Worm (Caenorhabditis elegans): Measurements from ENCODE around the gene T19C4.24.
A peak's percentile ranks its signal among the peaks of the same experiment; 100 is the strongest.

The T19C4.24 gene

DNA sequence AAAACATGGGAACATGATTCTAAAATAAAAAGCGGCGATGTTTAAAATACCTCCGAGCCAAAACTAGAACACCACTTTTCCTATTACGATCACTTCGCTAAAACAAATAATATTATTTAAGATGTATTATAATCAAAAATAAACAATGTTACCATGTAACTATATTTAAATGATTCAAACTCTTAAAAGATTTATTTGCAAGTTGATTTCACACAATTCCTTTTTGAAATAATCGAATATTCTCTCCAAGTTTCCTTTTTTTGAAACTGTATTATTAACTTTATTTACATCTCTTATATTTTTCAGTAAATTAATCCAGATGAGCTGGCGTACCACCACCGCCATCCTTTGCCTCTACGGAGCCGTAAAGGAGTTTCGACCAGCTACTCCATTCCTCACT, 5.6 kb downstream of the T19C4.24 start, which contains the start of gene folt-1:
folt-1 (plus strand) TSS at position 301 of the 400 bp plus-strand sequence.
- no peak for TF ChIP-seq ceh-48 (tag; optimal IDR thresholded peaks at IDR 0.05)

- TF ChIP-seq hlh-6 (tag; optimal IDR thresholded peaks at IDR 0.05) (no peak), hlh-8 (tag; optimal IDR thresholded peaks at IDR 0.05) (no peak), nhr-232 (tag; optimal IDR thresholded peaks at IDR 0.05) (no peak), ceh-2 (tag; optimal IDR thresholded peaks at IDR 0.05) (no peak), ets-4 (tag; optimal IDR thresholded peaks at IDR 0.05) (no peak), pha-2 (tag; optimal IDR thresholded peaks at IDR 0.05) (no peak), ceh-18 (tag; optimal IDR thresholded peaks at IDR 0.05) (peak; percentile 60), unc-42 (tag; optimal IDR thresholded peaks at IDR 0.05) (peak; percentile 3), ztf-16 (tag; optimal IDR thresholded peaks at IDR 0.05) (no peak), pax-1 (tag; optimal IDR thresholded peaks at IDR 0.05) (no peak), nhr-11 (tag; optimal IDR thresholded peaks at IDR 0.05) (no peak), ceh-48 (tag; optimal IDR thresholded peaks at IDR 0.05) (no peak)
Observed at ce11 chrV:11140326-11140725, 6.5 kb downstream of the T19C4.24 start.

ce11 chrV:11134296-11134695, 12.5 kb downstream of the T19C4.24 start, which contains the start of gene glb-3:
glb-3 (plus strand) TSS chrV:11134596.
- no peak for TF ChIP-seq lim-6 (tag; optimal IDR thresholded peaks at IDR 0.05)
- no peak for TF ChIP-seq lin-11 (tag; optimal IDR thresholded peaks at IDR 0.05)
- no peak for TF ChIP-seq madf-2 (tag; optimal IDR thresholded peaks at IDR 0.05)
- TF ChIP-seq unc-55 (GFP tag; optimal IDR thresholded peaks at IDR 0.05), result no peak
- no peak for TF ChIP-seq C08G9.2 (tag; optimal IDR thresholded peaks at IDR 0.05)
- TF ChIP-seq hlh-13 (GFP tag; optimal IDR thresholded peaks at IDR 0.05), result no peak
- no peak for TF ChIP-seq ceh-19 (GFP tag; optimal IDR thresholded peaks at IDR 0.05)
- no peak for TF ChIP-seq tbx-7 (tag; optimal IDR thresholded peaks at IDR 0.05)
- TF ChIP-seq pag-3 (tag; optimal IDR thresholded peaks at IDR 0.05; ENCODE audit: borderline replicate concordance), result no peak
- no peak for TF ChIP-seq ceh-48 (tag; optimal IDR thresholded peaks at IDR 0.05)
- TF ChIP-seq ttx-3 (tag; optimal IDR thresholded peaks at IDR 0.05), result no peak
- TF ChIP-seq pat-9 (tag; optimal IDR thresholded peaks at IDR 0.05), result no peak
- TF ChIP-seq elt-4 (tag; optimal IDR thresholded peaks at IDR 0.05), result no peak
- TF ChIP-seq ceh-2 (tag; optimal IDR thresholded peaks at IDR 0.05), result no peak
- no peak for TF ChIP-seq fkh-6 (tag; optimal IDR thresholded peaks at IDR 0.05)
- no peak for TF ChIP-seq ceh-14 (tag; optimal IDR thresholded peaks at IDR 0.05)
- TF ChIP-seq ahr-1 (tag; optimal IDR thresholded peaks at IDR 0.05), result no peak
- TF ChIP-seq ceh-45 (GFP tag; IDR thresholded peaks at IDR 0.05), result no peak
- no peak for TF ChIP-seq ceh-34 (tag; optimal IDR thresholded peaks at IDR 0.05)

- no peak for TF ChIP-seq pros-1 (tag; optimal IDR thresholded peaks at IDR 0.05)
- no peak for TF ChIP-seq T23F11.4 (GFP tag; optimal IDR thresholded peaks at IDR 0.05)
- TF ChIP-seq hlh-13 (GFP tag; optimal IDR thresholded peaks at IDR 0.05), result no peak
- TF ChIP-seq hlh-15 (tag; optimal IDR thresholded peaks at IDR 0.05), result no peak
- no peak for TF ChIP-seq npax-4 (tag; optimal IDR thresholded peaks at IDR 0.05)
- peak; percentile 15 for TF ChIP-seq hlh-8 (tag; optimal IDR thresholded peaks at IDR 0.05)
- no peak for TF ChIP-seq odd-2 (tag; optimal IDR thresholded peaks at IDR 0.05)
Observed at ce11 chrV:11133516-11133915, 13.3 kb downstream of the T19C4.24 start.

DNA sequence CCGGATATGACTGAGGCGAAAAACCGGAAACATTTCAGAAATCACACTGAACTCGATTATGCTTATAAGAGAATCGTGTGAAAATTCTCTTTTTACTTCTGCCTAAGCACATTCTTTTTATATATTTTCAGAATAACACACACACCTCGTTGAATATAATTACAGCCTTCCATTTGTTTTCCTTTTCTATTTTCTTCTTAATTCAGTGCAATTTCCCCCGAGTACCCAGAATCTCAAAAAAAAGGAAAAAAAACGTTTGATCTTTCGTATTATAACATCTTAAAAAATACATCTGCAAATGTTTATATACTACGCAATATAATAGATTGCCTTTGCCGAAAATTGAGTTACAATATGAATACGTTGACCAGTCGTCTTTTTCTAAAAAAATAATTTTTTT, 15.0 kb downstream of the T19C4.24 start:
- TF ChIP-seq T23F11.4 (GFP tag; optimal IDR thresholded peaks at IDR 0.05) (no peak), dmd-4 (tag; optimal IDR thresholded peaks at IDR 0.05; ENCODE audit: borderline replicate concordance) (no peak), ceh-6 (GFP tag; optimal IDR thresholded peaks at IDR 0.05) (no peak), ceh-30 (tag; optimal IDR thresholded peaks at IDR 0.05) (no peak), ama-1 (optimal IDR thresholded peaks at IDR 0.05) (no peak), ceh-34 (tag; optimal IDR thresholded peaks at IDR 0.05) (no peak), hlh-8 (tag; optimal IDR thresholded peaks at IDR 0.05) (no peak), elt-2 (tag; optimal IDR thresholded peaks at IDR 0.05) (no peak), ceh-19 (GFP tag; optimal IDR thresholded peaks at IDR 0.05) (no peak), lim-6 (tag; optimal IDR thresholded peaks at IDR 0.05) (no peak), ceh-48 (tag; optimal IDR thresholded peaks at IDR 0.05) (no peak), eyg-1 (tag; optimal IDR thresholded peaks at IDR 0.05) (no peak), pha-2 (tag; optimal IDR thresholded peaks at IDR 0.05) (no peak), tbx-7 (tag; optimal IDR thresholded peaks at IDR 0.05) (no peak), pag-3 (tag; optimal IDR thresholded peaks at IDR 0.05; ENCODE audit: borderline replicate concordance) (no peak), npax-4 (tag; optimal IDR thresholded peaks at IDR 0.05) (no peak), pat-9 (tag; optimal IDR thresholded peaks at IDR 0.05) (no peak), zip-5 (tag; optimal IDR thresholded peaks at IDR 0.05) (no peak), madf-2 (tag; optimal IDR thresholded peaks at IDR 0.05) (no peak), pax-1 (tag; optimal IDR thresholded peaks at IDR 0.05) (no peak)

Data from whole organism, late embryonic.